Fruit fly (Drosophila melanogaster) whole organism, embryonic: ENCODE results near the gene e.
A peak's percentile ranks its signal among the peaks of the same experiment; 100 is the strongest.

Source experiments
- Aef1 ChIP-seq: fragments of 200-800 bp; sonication (Bioruptor generic); IDR thresholded peaks from 3 replicates; pipeline ENCODE4 v1.3.6; 2022; ENCODE audit warnings: missing biosample characterization, missing genetic modification characterization
- Antp ChIP-seq: fragments of 200-800 bp; sonication (Bioruptor generic); optimal IDR thresholded peaks from 3 replicates; lab custom pipeline; 2016; ENCODE audit warnings: missing biosample characterization, missing genetic modification characterization
- CG10209 ChIP-seq: fragments of 200-800 bp; sonication (Bioruptor generic); optimal IDR thresholded peaks from 3 replicates; lab custom pipeline; 2017; ENCODE audit warnings: missing biosample characterization, mild to moderate bottlenecking, missing genetic modification characterization, missing genetic modification reagents
- CG1024 ChIP-seq: fragments of 200-800 bp; sonication (Bioruptor generic); IDR thresholded peaks from 2 replicates; pipeline ENCODE4 v1.3.6; 2022; ENCODE audit warnings: missing biosample characterization, missing genetic modification characterization
- CG11085 ChIP-seq: fragments of 200-800 bp; sonication (Bioruptor generic); IDR thresholded peaks from 2 replicates; pipeline ENCODE4 v1.3.6; 2022; ENCODE audit warnings: missing biosample characterization, missing genetic modification characterization
- CG11504 ChIP-seq: fragments of 200-800 bp; sonication (Bioruptor generic); optimal IDR thresholded peaks from 3 replicates; lab custom pipeline; 2019; ENCODE audit warnings: missing biosample characterization, mild to moderate bottlenecking, missing genetic modification characterization, moderate library complexity
- CG12104 ChIP-seq: fragments of 200-800 bp; sonication (Bioruptor generic); optimal IDR thresholded peaks from 3 replicates; lab custom pipeline; 2016; ENCODE audit warnings: missing biosample characterization, missing genetic modification characterization
- CG1233 ChIP-seq: fragments of 200-800 bp; sonication (Bioruptor generic); optimal IDR thresholded peaks from 4 replicates; lab custom pipeline; 2018; ENCODE audit warnings: missing biosample characterization, mild to moderate bottlenecking, missing genetic modification characterization
- CG13296 ChIP-seq: fragments of 200-800 bp; sonication (Bioruptor generic); optimal IDR thresholded peaks from 3 replicates; lab custom pipeline; 2018; ENCODE audit warnings: missing biosample characterization, mild to moderate bottlenecking, missing genetic modification characterization
- CG15601 ChIP-seq: fragments of 200-800 bp; sonication (Bioruptor generic); optimal IDR thresholded peaks from 3 replicates; lab custom pipeline; 2019; ENCODE audit warnings: missing biosample characterization, mild to moderate bottlenecking, missing genetic modification characterization, moderate library complexity
- CG17385 ChIP-seq: fragments of 200-800 bp; sonication (Bioruptor generic); optimal IDR thresholded peaks from 3 replicates; lab custom pipeline; 2018; ENCODE audit warnings: missing biosample characterization, mild to moderate bottlenecking, missing genetic modification characterization
- CG17612 ChIP-seq: fragments of 200-800 bp; sonication (Bioruptor generic); IDR thresholded peaks from 2 replicates; pipeline ENCODE4 v1.3.6; 2022; ENCODE audit warnings: missing biosample characterization, missing genetic modification characterization
- CG18599 ChIP-seq: fragments of 200-800 bp; sonication (Bioruptor generic); optimal IDR thresholded peaks from 3 replicates; lab custom pipeline; 2017; ENCODE audit warnings: missing biosample characterization, missing genetic modification characterization, mild to moderate bottlenecking, moderate library complexity, missing genetic modification reagents
- CG18619 ChIP-seq: fragments of 200-800 bp; sonication (Bioruptor generic); optimal IDR thresholded peaks from 3 replicates; lab custom pipeline; 2017; ENCODE audit warnings: missing biosample characterization, mild to moderate bottlenecking, missing genetic modification characterization
- CG2678 ChIP-seq: fragments of 200-800 bp; sonication (Bioruptor generic); optimal IDR thresholded peaks from 3 replicates; lab custom pipeline; 2019; ENCODE audit warnings: missing biosample characterization, mild to moderate bottlenecking, missing genetic modification characterization, moderate library complexity
- CG2712 ChIP-seq: fragments of 200-800 bp; optimal IDR thresholded peaks from 3 replicates; lab custom pipeline; 2019; ENCODE audit warnings: missing biosample characterization, mild to moderate bottlenecking, missing genetic modification characterization, moderate library complexity
- CG32767 ChIP-seq: fragments of 200-800 bp; sonication (Bioruptor generic); IDR thresholded peaks from 2 replicates; pipeline ENCODE4 v1.3.6; 2022; ENCODE audit warnings: missing biosample characterization, missing genetic modification characterization
- CG43689 ChIP-seq: fragments of 200-800 bp; sonication (Bioruptor generic); IDR thresholded peaks from 2 replicates; pipeline ENCODE4 v1.3.6; 2022; ENCODE audit warnings: missing biosample characterization, missing genetic modification characterization
- CG6854 ChIP-seq: fragments of 200-800 bp; sonication (Bioruptor generic); optimal IDR thresholded peaks from 3 replicates; lab custom pipeline; 2017; ENCODE audit warnings: missing biosample characterization, mild to moderate bottlenecking, missing genetic modification characterization
- CG8944 ChIP-seq: fragments of 200-800 bp; sonication (Bioruptor generic); optimal IDR thresholded peaks from 3 replicates; lab custom pipeline; 2016; ENCODE audit warnings: missing biosample characterization, missing genetic modification characterization
- Dfd ChIP-seq, 2 experiments: fragments of >200 bp; optimal IDR thresholded peaks; 2 replicates each; lab custom pipeline; 2017; ENCODE audit warnings: missing biosample characterization in 2 of 2, missing genetic modification characterization in 2 of 2
- Dip2 ChIP-seq: fragments of 200-800 bp; sonication (Bioruptor generic); IDR thresholded peaks from 2 replicates; pipeline ENCODE4 v1.3.6; 2022; ENCODE audit warnings: missing biosample characterization, missing genetic modification characterization
- Dll ChIP-seq: fragments of 200-800 bp; sonication (Bioruptor generic); IDR thresholded peaks from 4 replicates; pipeline ENCODE4 v1.3.6; 2022; ENCODE audit warnings: missing biosample characterization, missing genetic modification characterization; ENCODE audit not compliant: partially characterized antibody
- Elba2 ChIP-seq: fragments of 200-800 bp; sonication (Bioruptor generic); optimal IDR thresholded peaks from 3 replicates; lab custom pipeline; 2016; ENCODE audit warnings: missing biosample characterization, missing genetic modification characterization
- H15 ChIP-seq: fragments of 200-800 bp; sonication (Bioruptor generic); IDR thresholded peaks from 3 replicates; pipeline ENCODE4 v1.3.6; 2022; ENCODE audit warnings: missing biosample characterization, missing genetic modification characterization
- HLH54F ChIP-seq: fragments of 200-800 bp; sonication (Bioruptor generic); optimal IDR thresholded peaks from 3 replicates; lab custom pipeline; 2016; ENCODE audit warnings: missing biosample characterization, missing genetic modification characterization
- Hey ChIP-seq: fragments of 200-800 bp; sonication (Bioruptor generic); optimal IDR thresholded peaks from 3 replicates; lab custom pipeline; 2018; ENCODE audit warnings: missing biosample characterization, mild to moderate bottlenecking, missing genetic modification characterization
- Med ChIP-seq: fragments of 200-800 bp; sonication (Bioruptor generic); peaks from one replicate; lab custom pipeline; 2016; ENCODE audit warnings: missing biosample characterization, missing genetic modification characterization, mild to moderate bottlenecking, inconsistent platforms, moderate library complexity
- Nf-YA ChIP-seq: fragments of 200-800 bp; sonication (Bioruptor generic); IDR thresholded peaks from 2 replicates; pipeline ENCODE4 v1.3.6; 2022; ENCODE audit warnings: missing biosample characterization, missing genetic modification characterization
- Pdp1 ChIP-seq, 2 experiments: fragments of 200-800 bp; sonication (Bioruptor generic); optimal IDR thresholded peaks; 3 replicates each; lab custom pipeline; 2016; ENCODE audit warnings: missing biosample characterization in 2 of 2, missing genetic modification characterization in 2 of 2, mild to moderate bottlenecking in 1 of 2, moderate library complexity in 1 of 2
- Stat92E ChIP-seq, 3 experiments: fragments of >200 bp in 2 of 3; fragments of 200-800 bp in 1 of 3; sonication (Bioruptor generic) in 1 of 3; optimal IDR thresholded peaks; 2 replicates each; lab custom pipeline; 2017 to 2019; ENCODE audit warnings: missing biosample characterization in 3 of 3, missing genetic modification characterization in 3 of 3, mild to moderate bottlenecking in 1 of 3, moderate library complexity in 1 of 3
- Xbp1 ChIP-seq: fragments of 200-800 bp; sonication (Bioruptor generic); optimal IDR thresholded peaks from 3 replicates; lab custom pipeline; 2016; ENCODE audit warnings: missing biosample characterization, mild to moderate bottlenecking, missing genetic modification characterization
- al ChIP-seq: fragments of 200-800 bp; sonication (Bioruptor generic); IDR thresholded peaks from 2 replicates; pipeline ENCODE4 v1.3.6; 2022; ENCODE audit warnings: missing biosample characterization, missing genetic modification characterization
- chinmo ChIP-seq: fragments of 200-800 bp; sonication (Bioruptor generic); IDR thresholded peaks from 4 replicates; pipeline ENCODE4 v1.3.6; 2022; ENCODE audit warnings: missing biosample characterization, missing genetic modification characterization; ENCODE audit not compliant: partially characterized antibody
- da ChIP-seq: fragments of 200-800 bp; sonication (Bioruptor generic); optimal IDR thresholded peaks from 2 replicates; lab custom pipeline; 2016; ENCODE audit warnings: missing biosample characterization, missing genetic modification characterization
- en ChIP-seq: fragments of 200-800 bp; sonication (Bioruptor generic); optimal IDR thresholded peaks from 2 replicates; lab custom pipeline; 2016; ENCODE audit warnings: missing biosample characterization, missing genetic modification characterization
- eyg ChIP-seq: fragments of 200-800 bp; sonication (Bioruptor generic); optimal IDR thresholded peaks from 3 replicates; lab custom pipeline; 2016; ENCODE audit warnings: missing biosample characterization, missing genetic modification characterization
- gem ChIP-seq: fragments of 200-800 bp; sonication (Bioruptor generic); optimal IDR thresholded peaks from 2 replicates; lab custom pipeline; 2019; ENCODE audit warnings: missing biosample characterization, mild to moderate bottlenecking, missing genetic modification characterization, moderate library complexity
- inv ChIP-seq: fragments of 200-800 bp; sonication (Bioruptor generic); IDR thresholded peaks from 2 replicates; pipeline ENCODE4 v1.3.6; 2022; ENCODE audit warnings: missing biosample characterization, missing genetic modification characterization; ENCODE audit not compliant: partially characterized antibody
- otp ChIP-seq: fragments of 200-800 bp; sonication (Bioruptor generic); IDR thresholded peaks from 3 replicates; pipeline ENCODE4, ENCODE4 v1.3.6; 2022; ENCODE audit warnings: missing biosample characterization, missing genetic modification characterization
- scrt ChIP-seq: fragments of 200-800 bp; sonication (Bioruptor generic); optimal IDR thresholded peaks from 2 replicates; lab custom pipeline; 2018; ENCODE audit warnings: missing biosample characterization, mild to moderate bottlenecking, missing genetic modification characterization, moderate library complexity
- sens-2 ChIP-seq: fragments of 200-800 bp; sonication (Bioruptor generic); IDR thresholded peaks from 2 replicates; pipeline ENCODE4 v1.3.6; 2022; ENCODE audit warnings: missing biosample characterization, missing genetic modification characterization
- slou ChIP-seq: fragments of 200-800 bp; sonication (Bioruptor generic); optimal IDR thresholded peaks from 3 replicates; lab custom pipeline; 2016; ENCODE audit warnings: missing biosample characterization, missing genetic modification characterization
- sug ChIP-seq: fragments of 200-800 bp; optimal IDR thresholded peaks from 2 replicates; lab custom pipeline; 2019; ENCODE audit warnings: missing biosample characterization, mild to moderate bottlenecking, missing genetic modification characterization, moderate library complexity
- tna ChIP-seq: fragments of 200-800 bp; sonication (Bioruptor generic); IDR thresholded peaks from 2 replicates; pipeline ENCODE4 v1.3.6; 2022; ENCODE audit warnings: missing biosample characterization, missing genetic modification characterization; ENCODE audit not compliant: partially characterized antibody
- wek ChIP-seq: fragments of 200-800 bp; sonication (Bioruptor generic); optimal IDR thresholded peaks from 3 replicates; lab custom pipeline; 2018; ENCODE audit warnings: missing biosample characterization, mild to moderate bottlenecking, missing genetic modification characterization, moderate library complexity
- zfh2 ChIP-seq: fragments of 200-800 bp; sonication (Bioruptor generic); optimal IDR thresholded peaks from 2 replicates; lab custom pipeline; 2016; ENCODE audit warnings: missing biosample characterization, missing genetic modification characterization

Gene e

dm6 chr3R:21263177-21263576 is 26.2 kb upstream of the e start (continued):
- 0 out of 2 replicates have a peak, but pooled peaks have one; percentile 38 for TF ChIP-seq Nf-YA (GFP tag; lab: Robert Waterston, UW)
- peak; percentile 42 for TF ChIP-seq CG1233 (GFP tag; lab: Kevin White, UChicago)
- TF ChIP-seq eyg (GFP tag; lab: Kevin White, UChicago): no peak
- no peak for TF ChIP-seq sug (tag; lab: Kevin White, UChicago)
- TF ChIP-seq Pdp1 (GFP tag; optimal IDR thresholded peaks at IDR 0.05; lab: Kevin White, UChicago): no peak
- TF ChIP-seq tna (GFP tag; lab: Robert Waterston, UW): no peak
- TF ChIP-seq en (GFP tag; lab: Kevin White, UChicago): no peak
- peak; percentile 13 for TF ChIP-seq CG2678 (tag; lab: Kevin White, UChicago)
- TF ChIP-seq Elba2 (GFP tag; lab: Kevin White, UChicago): no peak
- TF ChIP-seq CG18619 (GFP tag; lab: Kevin White, UChicago): peak; percentile 36
- no peak for TF ChIP-seq Hey (tag; lab: Kevin White, UChicago)
- no peak for TF ChIP-seq Dip2 (GFP tag; lab: Robert Waterston, UW)
- no peak for TF ChIP-seq inv (GFP tag; lab: Robert Waterston, UW)
- peak; percentile 45 for TF ChIP-seq CG17385 (GFP tag; lab: Kevin White, UChicago)
- peak; percentile 12 for TF ChIP-seq CG15601 (tag; lab: Kevin White, UChicago)
- peak; percentile 91 for TF ChIP-seq Med (GFP tag; lab: Kevin White, UChicago)
- peak; percentile 60; the same call in 1 of the 2 replicates for TF ChIP-seq CG32767 (GFP tag; lab: Robert Waterston, UW)
- TF ChIP-seq CG43689: peak; percentile 35; the same call in 1 of the 2 replicates
- 0 out of 2 replicates have a peak, but pooled peaks have one; percentile 18 for TF ChIP-seq CG17612 (GFP tag; lab: Robert Waterston, UW)
- 0 out of 2 replicates have a peak, but pooled peaks have one; percentile 34 for TF ChIP-seq sens-2 (GFP tag; lab: Robert Waterston, UW)

- TF ChIP-seq Dfd (GFP tag; optimal IDR thresholded peaks at IDR 0.05; lab: Kevin White, UChicago): no peak
- TF ChIP-seq scrt (GFP tag; lab: Kevin White, UChicago): peak; percentile 47
- TF ChIP-seq, all 482 proteins: peak for 1
These were observed 23.8 kb upstream of the e start for dm6 chr3R:21260795-21261194.

dm6 chr3R:21254296-21254695 is 17.3 kb upstream of the e start:
- TF ChIP-seq slou (GFP tag; lab: Kevin White, UChicago) (no peak), CG11085 (no peak), Stat92E (GFP tag; optimal IDR thresholded peaks at IDR 0.05; lab: Kevin White, UChicago) (no peak), H15 (GFP tag; lab: Robert Waterston, UW) (no peak), CG1024 (no peak), CG2678 (tag; lab: Kevin White, UChicago) (peak; percentile 18), Aef1 (GFP tag; lab: Robert Waterston, UW) (no peak), sens-2 (GFP tag; lab: Robert Waterston, UW) (no peak), CG2712 (tag; lab: Kevin White, UChicago) (no peak), Dll (no peak), CG10209 (GFP tag; lab: Kevin White, UChicago) (no peak), CG12104 (GFP tag; lab: Kevin White, UChicago) (no peak), zfh2 (GFP tag; lab: Kevin White, UChicago) (no peak), Antp (GFP tag; lab: Kevin White, UChicago) (no peak), CG8944 (no peak), da (no peak), Xbp1 (GFP tag; lab: Kevin White, UChicago) (no peak), CG6854 (GFP tag; lab: Kevin White, UChicago) (no peak), Dip2 (GFP tag; lab: Robert Waterston, UW) (no peak), gem (tag; lab: Kevin White, UChicago) (peak; percentile 14), otp (GFP tag; lab: Robert Waterston, UW) (no peak), HLH54F (GFP tag; lab: Kevin White, UChicago) (no peak), al (GFP tag; lab: Robert Waterston, UW) (no peak), wek (GFP tag; lab: Kevin White, UChicago) (no peak), CG18599 (GFP tag; lab: Kevin White, UChicago) (peak; percentile 27), chinmo (no peak), CG11504 (tag; lab: Kevin White, UChicago) (peak; percentile 2), CG13296 (no peak)
